Worm (Caenorhabditis elegans): Measurements from ENCODE around the gene T20D3.5.

The T20D3.5 gene

DNA sequence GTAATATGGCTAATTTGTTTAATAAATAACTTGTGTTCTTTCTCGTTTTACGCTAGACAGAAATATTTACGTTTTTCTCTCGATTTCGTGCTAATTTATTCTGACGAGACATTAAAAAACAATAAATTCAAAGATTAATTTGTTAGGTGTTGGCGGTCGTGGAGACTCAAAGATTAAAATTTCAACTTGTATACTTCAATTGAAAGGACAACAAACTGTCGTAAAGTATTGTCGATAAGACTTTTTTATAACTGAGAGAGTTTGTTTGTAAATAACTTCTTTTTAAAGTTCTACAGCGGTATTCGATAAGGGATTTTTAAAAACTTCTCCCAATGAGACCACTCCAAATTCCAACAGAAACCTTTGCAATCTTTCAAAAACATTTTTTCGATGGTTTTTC lies 16.9 kb downstream of the T20D3.5 start (continued):
- no peak for TF ChIP-seq ttx-3 (tag; optimal IDR thresholded peaks at IDR 0.05)

DNA sequence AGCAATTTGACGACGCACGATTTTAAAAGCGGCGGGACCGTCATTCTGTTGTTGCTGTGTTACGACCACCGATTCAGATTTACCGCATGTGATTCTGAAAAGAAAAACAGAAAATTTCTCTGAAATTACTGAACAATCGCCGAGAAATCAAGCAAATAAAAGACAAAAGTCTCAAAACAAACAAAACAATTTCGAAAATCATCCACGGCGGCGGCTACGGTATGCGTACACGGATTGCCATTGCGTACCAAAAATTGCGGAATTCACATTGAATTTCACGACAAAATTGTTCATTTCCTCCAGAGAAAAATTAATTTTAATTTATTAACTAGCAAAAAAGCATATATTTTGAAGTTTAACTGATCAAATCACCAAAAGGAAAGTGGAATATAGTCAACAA lies 29.6 kb downstream of the T20D3.5 start, which contains the start of gene pezo-1:
Gene pezo-1 (minus strand): TSS at position 101 of the 400 bp plus-strand sequence.
- TF ChIP-seq ceh-31 (tag; optimal IDR thresholded peaks at IDR 0.05) (no peak), ttx-3 (tag; optimal IDR thresholded peaks at IDR 0.05) (no peak), K02D7.2 (tag; optimal IDR thresholded peaks at IDR 0.05) (no peak), nhr-232 (tag; optimal IDR thresholded peaks at IDR 0.05) (no peak), ceh-18 (tag; optimal IDR thresholded peaks at IDR 0.05) (no peak), T23F11.4 (GFP tag; optimal IDR thresholded peaks at IDR 0.05) (no peak), fkh-10 (GFP tag; optimal IDR thresholded peaks at IDR 0.05) (no peak), ref-2 (tag; optimal IDR thresholded peaks at IDR 0.05) (no peak), F13H6.1 (tag; optimal IDR thresholded peaks at IDR 0.05) (no peak), unc-86 (tag; optimal IDR thresholded peaks at IDR 0.05) (no peak), unc-55 (GFP tag; optimal IDR thresholded peaks at IDR 0.05) (no peak), sdc-2 (tag; optimal IDR thresholded peaks at IDR 0.05) (no peak), sox-2 (GFP tag; IDR thresholded peaks at IDR 0.05) (no peak), tbx-2 (tag; optimal IDR thresholded peaks at IDR 0.05) (no peak)

DNA sequence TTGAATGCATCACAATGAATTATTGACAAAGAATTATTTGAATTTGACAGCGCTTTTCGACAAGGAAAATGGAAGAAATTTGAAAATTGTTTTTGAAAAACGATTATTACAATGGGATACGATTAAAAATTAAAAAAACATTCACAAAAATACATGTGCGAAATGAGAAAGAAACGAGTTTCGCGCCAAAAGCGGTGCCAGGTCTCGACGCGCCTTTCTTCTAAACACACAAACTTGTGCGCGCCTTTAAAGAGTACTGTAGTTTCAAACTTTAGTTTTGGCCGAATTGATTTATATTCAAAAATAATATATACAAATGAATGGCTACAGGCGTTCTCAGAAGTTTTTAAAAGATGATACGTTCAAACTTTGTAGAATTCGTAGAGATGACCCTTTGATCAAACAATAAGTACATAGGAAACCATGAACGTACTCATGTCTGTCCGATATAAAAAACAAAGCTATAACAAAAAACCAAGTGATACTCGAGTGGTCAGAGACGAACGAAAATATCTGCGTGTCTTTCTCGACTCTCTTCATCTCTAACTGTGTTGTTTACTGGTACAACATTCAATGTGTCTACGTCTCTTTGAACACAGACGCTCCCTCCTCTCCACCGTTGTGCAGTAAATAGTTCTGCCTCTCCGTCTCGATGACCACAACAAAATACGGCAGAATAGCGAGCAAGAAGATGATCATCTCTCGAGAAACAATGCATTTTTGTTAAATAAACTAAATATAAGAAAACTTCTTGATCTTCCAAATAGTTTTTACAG lies 31.2 kb downstream of the T20D3.5 start:
- no peak for TF ChIP-seq F13H6.1 (tag; optimal IDR thresholded peaks at IDR 0.05)
- no peak for TF ChIP-seq hlh-30 (tag; optimal IDR thresholded peaks at IDR 0.05; ENCODE audit: insufficient read depth)
- no peak for TF ChIP-seq pha-2 (tag; optimal IDR thresholded peaks at IDR 0.05)
- TF ChIP-seq tbx-2 (tag; optimal IDR thresholded peaks at IDR 0.05) = no peak
- TF ChIP-seq pha-4 (tag; optimal IDR thresholded peaks at IDR 0.05) = no peak
- no peak for TF ChIP-seq ceh-6 (GFP tag; optimal IDR thresholded peaks at IDR 0.05)

DNA sequence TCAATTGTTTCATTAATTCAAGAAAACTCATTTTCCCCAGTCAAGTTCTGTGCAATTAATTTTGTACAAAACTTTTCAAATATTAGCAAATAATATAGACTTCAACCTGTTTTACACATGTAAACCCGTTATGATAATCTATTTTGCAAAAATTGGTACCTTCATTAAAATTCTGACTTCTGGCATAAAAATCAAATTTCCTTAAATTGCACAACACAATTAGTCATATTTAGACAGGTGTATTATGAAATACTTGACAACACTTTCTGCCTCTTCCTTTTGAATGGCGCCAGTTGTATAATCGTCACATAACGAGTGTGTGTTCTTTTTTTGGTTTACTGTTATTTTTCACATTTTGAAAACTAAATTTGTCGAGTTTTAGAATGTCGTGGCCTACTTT lies 34.3 kb downstream of the T20D3.5 start, which contains the start of gene fbxc-58:
Gene fbxc-58 (plus strand): TSS at position 383 of the 400 bp plus-strand sequence.
- TF ChIP-seq Y22D7AL.16 (tag; optimal IDR thresholded peaks at IDR 0.05) = no peak
- TF ChIP-seq odd-2 (tag; optimal IDR thresholded peaks at IDR 0.05) = no peak
- no peak for TF ChIP-seq hlh-8 (tag; optimal IDR thresholded peaks at IDR 0.05)
- no peak for TF ChIP-seq ceh-22 (tag; optimal IDR thresholded peaks at IDR 0.05)
- no peak for TF ChIP-seq npax-4 (tag; optimal IDR thresholded peaks at IDR 0.05)
- no peak for TF ChIP-seq sox-4 (tag; optimal IDR thresholded peaks at IDR 0.05)
- TF ChIP-seq pha-2 (tag; optimal IDR thresholded peaks at IDR 0.05) = no peak
- TF ChIP-seq fax-1 (tag; optimal IDR thresholded peaks at IDR 0.05) = no peak
- no peak for TF ChIP-seq fkh-10 (GFP tag; optimal IDR thresholded peaks at IDR 0.05)
- no peak for TF ChIP-seq K02D7.2 (tag; optimal IDR thresholded peaks at IDR 0.05)
- TF ChIP-seq hlh-15 (tag; optimal IDR thresholded peaks at IDR 0.05) = no peak

DNA sequence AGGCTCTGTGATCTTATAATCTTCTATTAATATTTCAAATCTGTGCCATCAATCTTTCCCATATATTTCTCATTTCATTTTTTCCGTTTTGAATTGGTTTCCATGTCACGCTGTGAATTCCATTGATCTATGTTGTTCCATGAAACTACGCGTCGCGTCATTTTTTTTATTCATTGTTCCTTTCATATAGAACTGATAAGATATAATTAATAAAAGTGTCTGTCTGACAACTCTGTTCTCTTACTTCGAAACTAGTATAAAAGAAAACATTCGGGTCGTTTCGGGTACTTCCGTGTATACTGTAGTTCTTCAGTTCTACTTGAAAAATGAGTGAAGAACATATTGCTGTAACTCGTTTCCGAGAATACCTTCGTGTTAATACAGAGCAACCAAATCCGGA lies 37.7 kb downstream of the T20D3.5 start, which contains the start of gene C10C5.3:
Gene C10C5.3 (plus strand): TSS at position 301 of the 400 bp plus-strand sequence.
- TF ChIP-seq ceh-24 (tag; optimal IDR thresholded peaks at IDR 0.05) = no peak
- no peak for TF ChIP-seq ceh-48 (tag; optimal IDR thresholded peaks at IDR 0.05)
- no peak for TF ChIP-seq pros-1 (tag; optimal IDR thresholded peaks at IDR 0.05)
- TF ChIP-seq sox-2 (GFP tag; IDR thresholded peaks at IDR 0.05) = no peak
- no peak for TF ChIP-seq pat-9 (tag; optimal IDR thresholded peaks at IDR 0.05)
- TF ChIP-seq ceh-18 (tag; optimal IDR thresholded peaks at IDR 0.05) = no peak
- TF ChIP-seq ceh-45 (GFP tag; IDR thresholded peaks at IDR 0.05) = no peak
- TF ChIP-seq K02D7.2 (tag; optimal IDR thresholded peaks at IDR 0.05) = no peak
- no peak for TF ChIP-seq pha-4 (tag; optimal IDR thresholded peaks at IDR 0.05)
- TF ChIP-seq ets-4 (tag; optimal IDR thresholded peaks at IDR 0.05) = no peak
